Fruit fly (Drosophila melanogaster): Measurements from ENCODE around the gene CG13088.
A peak's percentile ranks its signal among the peaks of the same experiment; 100 is the strongest.

Gene CG13088

DNA sequence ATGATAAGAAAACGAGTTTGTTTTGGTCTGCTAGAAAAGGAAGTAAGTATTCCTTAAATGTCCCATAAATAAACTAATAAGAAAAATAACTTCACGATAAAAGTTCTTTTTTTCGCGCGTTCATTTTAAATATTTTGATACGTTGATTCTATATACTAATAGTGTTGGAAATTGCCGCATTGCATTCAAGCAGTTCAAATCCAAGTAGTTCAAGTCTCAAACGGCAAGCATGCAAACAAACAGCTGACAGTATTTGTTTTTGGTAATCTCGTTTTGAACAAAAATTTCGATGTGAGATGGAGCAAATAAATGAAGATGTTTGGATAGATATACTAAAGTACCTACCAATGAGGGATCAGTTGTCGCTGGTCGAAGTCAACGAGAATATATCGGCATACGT, at the start of gene CG13088:
Gene CG13088, plus strand, starts transcription at position 247 of the 400 bp plus-strand sequence.
- TF ChIP-seq CTCF (optimal IDR thresholded peaks at IDR 0.05) = peak in 1 of 2 experiments; percentile 10
- TF ChIP-seq CG8478 (optimal IDR thresholded peaks at IDR 0.05) = no peak

DNA sequence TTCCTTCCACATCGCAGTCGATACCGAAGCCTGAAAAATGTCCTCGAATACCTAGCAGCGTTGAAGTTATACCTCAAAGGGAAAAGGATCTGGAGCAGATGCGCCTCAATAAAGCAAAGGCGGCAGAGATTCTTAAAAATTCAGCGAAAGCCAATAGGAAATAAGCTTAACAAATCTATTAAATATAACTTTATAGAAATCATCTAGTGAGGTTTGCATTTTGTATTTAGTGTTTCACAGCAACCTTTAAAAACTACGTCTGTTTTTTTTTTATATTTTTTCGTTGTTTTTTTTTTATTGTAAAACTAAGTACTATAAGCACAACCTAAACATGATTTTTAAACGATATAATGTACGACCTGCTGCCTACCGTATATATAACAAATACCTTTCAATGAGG, 46.6 kb upstream of the CG13088 start, which contains the start of gene CG31897:
Gene CG31897, plus strand, starts transcription at position 301 of the 400 bp plus-strand sequence.
- TF ChIP-seq CTCF (optimal IDR thresholded peaks at IDR 0.05) (no peak), CG8478 (optimal IDR thresholded peaks at IDR 0.05) (no peak)

DNA sequence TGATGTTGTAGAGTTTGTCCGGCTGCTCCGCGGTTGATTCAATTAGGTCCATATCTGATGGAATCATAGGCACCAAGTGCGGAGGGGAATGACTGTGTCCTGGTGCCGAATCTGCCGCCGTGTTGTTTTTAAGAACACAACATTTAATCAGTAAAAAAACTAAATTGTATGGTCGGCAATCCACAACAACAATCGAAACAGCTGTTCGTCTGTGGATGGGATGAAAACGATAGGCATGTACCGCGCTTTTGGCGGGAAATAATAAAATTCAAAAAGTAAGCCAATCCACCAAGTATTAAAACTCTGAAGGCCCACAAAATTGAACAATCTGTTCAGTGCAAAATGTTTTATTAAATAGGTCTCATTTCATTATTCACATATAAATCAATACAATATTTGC, 39.4 kb upstream of the CG13088 start, which contains the start of gene Aasdh:
Gene Aasdh, minus strand, starts transcription at position 219 of the 400 bp plus-strand sequence.
- TF ChIP-seq CTCF (optimal IDR thresholded peaks at IDR 0.05) (no peak), CG8478 (optimal IDR thresholded peaks at IDR 0.05) (no peak)

dm6 chr2L:8451497-8451896, 37.3 kb upstream of the CG13088 start:
- TF ChIP-seq CTCF (optimal IDR thresholded peaks at IDR 0.05) (no peak), CG8478 (optimal IDR thresholded peaks at IDR 0.05) (no peak)

DNA sequence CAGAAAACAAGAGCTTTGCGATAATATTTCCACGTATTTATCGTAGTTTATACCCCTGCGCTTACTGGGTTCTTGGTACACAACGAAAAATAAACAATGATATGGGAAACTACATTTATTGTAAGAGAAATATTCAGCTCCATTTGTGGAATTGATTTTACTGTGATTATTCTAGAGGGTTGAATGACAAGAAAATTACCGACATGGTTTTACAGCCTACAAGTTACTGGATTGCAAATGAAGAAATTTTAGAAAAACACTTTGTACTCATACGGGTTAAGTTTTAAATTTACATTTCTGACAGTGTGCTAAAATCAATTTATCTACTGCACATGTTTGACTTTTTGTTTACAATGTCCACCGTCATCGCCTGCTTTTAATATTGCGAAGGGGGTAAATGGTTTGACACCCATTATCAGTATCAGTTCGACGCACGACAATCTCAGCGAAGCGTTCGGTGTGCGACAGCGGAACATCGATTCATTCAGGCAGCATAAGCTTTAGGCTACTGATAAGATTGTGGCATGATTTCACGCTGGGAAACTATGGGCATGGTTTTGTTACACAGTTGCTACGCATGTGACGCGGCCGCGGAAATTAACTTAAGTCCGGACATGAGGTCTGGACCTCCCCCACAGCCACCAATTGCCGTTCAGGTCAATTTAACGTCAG, 26.9 kb upstream of the CG13088 start:
- TF ChIP-seq CG8478 (optimal IDR thresholded peaks at IDR 0.05) = no peak
- TF ChIP-seq CTCF (optimal IDR thresholded peaks at IDR 0.05) = no peak

DNA sequence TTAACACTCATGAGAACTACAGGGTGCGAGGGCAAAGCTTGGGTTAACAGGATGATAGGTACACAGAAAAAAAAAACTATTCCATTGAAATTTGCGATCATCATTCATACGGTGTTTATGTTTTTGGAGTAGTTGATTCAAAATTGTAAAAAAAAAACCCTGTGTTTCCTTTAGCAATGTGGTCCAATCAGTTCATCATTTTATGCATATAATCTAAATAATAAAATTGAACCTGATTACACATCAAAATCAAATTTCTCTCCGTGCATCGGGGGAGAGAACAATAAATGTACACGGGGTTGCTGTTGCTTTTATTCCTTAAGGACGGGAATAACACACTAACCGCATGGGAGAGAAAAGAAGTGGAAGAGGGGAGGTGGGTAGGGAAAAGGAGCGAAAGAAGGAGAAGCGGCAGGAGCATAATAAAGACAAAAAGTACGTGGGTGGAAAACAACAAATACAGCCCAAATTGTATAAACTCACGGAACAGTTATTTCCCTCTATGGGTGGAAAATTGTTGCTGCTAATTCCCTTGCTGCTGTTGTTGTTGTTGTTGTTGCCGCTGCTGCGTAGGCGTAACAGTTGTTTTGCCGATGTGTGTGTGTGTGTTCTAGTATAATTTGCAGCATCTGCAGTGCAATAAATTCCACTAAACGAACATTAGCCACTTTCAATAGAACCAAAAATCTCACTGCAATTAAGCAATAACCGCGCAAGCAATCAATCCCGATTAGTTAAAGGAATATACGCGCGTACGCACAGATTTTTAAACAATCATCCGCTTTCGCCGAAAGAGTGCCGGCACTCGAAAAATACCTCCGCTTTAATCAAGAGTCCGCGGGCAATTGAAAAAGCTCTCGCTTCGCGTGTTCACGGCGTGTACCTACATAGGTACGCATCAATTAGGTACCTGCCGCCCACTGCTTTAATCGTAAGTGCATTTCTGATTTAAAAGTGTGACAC, 25.4 kb upstream of the CG13088 start, which contains the start of gene Agpat2:
Gene Agpat2, minus strand, starts transcription at position 851 of the 963 bp plus-strand sequence.
- no peak for TF ChIP-seq CG8478 (optimal IDR thresholded peaks at IDR 0.05)
- no peak for TF ChIP-seq CTCF (optimal IDR thresholded peaks at IDR 0.05)

DNA sequence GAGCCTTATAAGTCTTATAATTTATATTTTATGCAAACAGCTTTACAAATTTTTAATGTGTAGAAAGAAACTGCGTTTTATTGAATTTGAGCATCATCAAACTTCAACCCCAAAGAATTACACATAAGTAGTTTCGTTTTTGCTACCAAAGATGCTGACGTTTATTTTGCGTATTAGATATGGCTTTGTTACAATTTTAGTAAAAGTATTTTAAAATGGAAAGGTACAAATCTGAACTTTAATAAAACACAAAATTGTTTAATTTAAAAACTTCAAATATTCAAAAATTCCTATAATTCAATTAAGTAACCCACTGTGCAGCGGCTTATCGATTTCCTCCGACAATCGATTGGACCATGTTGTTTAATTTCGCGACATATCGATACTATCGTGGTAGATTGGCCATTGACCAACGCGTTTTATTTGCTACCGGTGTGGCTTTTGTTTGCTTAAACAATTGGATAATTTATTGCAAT, 24.6 kb upstream of the CG13088 start, which contains the start of gene prg:
Gene prg, plus strand, starts transcription at position 382 of the 476 bp plus-strand sequence.
- TF ChIP-seq CG8478 (optimal IDR thresholded peaks at IDR 0.05) (no peak), CTCF (optimal IDR thresholded peaks at IDR 0.05) (no peak)

DNA sequence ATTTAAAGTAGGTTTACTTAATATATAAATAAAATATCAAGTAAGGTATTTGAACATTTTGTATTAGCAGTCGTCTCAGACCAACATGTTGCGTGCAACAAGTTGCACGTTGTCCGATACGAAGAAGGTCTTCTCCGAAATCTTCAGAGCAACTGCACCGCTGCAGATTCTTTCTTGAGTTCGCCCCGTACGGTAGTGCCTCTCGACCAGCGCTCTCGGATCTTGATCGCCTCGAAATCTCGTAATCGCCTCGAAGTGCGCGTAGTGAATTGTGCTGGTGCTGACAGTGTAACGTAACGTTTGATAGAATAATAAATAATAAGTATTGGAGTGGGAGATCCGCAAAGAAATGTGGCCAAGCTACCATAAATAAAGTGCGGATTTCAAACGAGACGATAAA, 22.1 kb upstream of the CG13088 start, which contains the start of gene dachs:
Gene dachs, plus strand, starts transcription at position 175 of the 400 bp plus-strand sequence.
- TF ChIP-seq CTCF (optimal IDR thresholded peaks at IDR 0.05) (no peak), CG8478 (optimal IDR thresholded peaks at IDR 0.05) (no peak)

DNA sequence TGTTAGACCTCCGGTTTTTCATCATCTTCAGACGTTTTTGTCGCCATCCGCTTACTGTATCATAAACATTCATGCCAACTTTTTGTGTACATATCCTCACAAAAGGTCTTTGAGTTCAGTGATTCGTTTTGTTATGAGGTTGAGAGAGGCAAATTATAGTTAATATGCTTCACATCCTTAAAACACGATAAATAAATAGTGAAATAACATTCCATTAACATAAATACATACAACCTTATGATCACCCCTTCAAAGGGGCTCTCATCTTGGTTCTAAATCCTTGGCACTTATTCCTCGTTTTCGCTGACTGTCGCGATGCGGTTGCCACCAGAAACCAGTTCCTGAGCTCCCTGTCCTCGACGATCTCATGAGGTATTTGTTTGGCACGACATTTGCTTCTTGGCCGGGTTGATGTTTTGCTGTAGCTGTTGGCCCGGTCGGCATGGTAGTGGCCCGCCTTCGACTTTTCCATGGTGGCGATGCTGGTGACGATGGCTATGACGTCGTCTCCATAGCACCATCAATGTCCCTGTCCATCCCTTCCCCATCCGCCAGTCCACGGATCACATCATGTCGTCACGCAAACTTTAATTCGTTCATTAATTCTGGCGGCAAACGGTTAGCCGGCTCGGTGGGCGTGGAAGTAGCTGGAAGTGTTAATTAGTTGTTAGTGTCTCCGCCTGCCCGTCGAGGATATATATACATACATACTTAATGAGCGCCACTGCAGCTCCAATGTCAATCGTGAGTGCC, 19.7 kb upstream of the CG13088 start:
- no peak for TF ChIP-seq CG8478 (optimal IDR thresholded peaks at IDR 0.05)
- TF ChIP-seq CTCF (optimal IDR thresholded peaks at IDR 0.05) = no peak

DNA sequence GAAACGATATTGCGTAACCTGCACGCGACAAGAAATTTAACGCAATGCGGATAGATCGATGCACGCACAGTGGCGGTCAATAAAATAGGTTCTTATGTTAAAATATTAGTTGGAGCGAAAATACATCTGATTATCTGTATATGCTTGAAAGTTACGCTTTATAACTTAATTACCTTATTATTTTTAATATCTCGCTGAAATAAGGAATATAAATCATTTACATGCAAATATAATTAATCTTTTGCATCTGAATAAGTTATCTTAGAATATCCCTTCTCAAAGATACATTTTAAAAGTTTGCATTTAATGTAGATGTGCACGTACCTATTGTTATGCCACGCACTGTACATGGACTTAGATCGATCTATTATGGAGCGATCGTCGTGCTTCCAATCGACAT, 17.1 kb upstream of the CG13088 start:
- TF ChIP-seq CG8478 (optimal IDR thresholded peaks at IDR 0.05) (no peak), CTCF (optimal IDR thresholded peaks at IDR 0.05) (no peak)

DNA sequence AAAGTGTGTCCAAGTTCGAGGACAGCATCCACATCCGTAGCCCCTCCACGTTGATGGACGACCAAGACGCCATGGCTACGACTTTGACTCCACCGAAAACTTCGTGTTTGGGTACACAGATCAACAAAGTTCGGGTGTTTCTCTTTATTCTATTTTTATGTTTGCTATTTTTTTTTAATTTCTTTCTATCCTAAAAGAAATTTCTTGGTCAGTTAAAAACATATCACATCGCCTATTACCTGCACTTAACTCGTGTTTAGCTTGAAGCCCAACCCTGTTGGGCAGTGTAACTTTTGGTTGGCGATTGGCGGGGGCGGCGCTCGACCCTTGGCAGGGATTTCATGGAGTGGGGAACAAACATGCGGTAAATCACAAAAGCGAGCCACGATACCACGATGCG, 15.3 kb upstream of the CG13088 start:
- no peak for TF ChIP-seq CTCF (optimal IDR thresholded peaks at IDR 0.05)
- no peak for TF ChIP-seq CG8478 (optimal IDR thresholded peaks at IDR 0.05)

DNA sequence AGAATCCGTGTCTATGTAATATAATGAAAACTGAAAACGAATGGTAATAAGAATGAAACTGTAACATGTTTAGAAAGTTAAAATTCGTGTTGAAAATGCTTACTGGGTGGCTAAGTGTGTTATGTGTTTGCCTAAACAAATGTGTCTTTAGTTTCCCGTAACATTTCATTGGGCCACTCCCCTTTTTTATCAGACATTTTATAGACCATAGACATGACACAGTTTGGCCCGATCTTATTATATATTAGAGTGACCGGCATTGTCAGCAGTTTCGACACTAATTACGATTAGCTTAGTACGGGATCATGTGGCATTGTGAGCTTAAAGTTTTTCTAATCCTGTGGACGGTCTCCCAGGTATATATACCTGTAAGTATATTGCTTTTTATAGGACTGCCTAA, 11.7 kb upstream of the CG13088 start, which contains the start of gene CheA29a:
Gene CheA29a, plus strand, starts transcription at position 301 of the 400 bp plus-strand sequence.
- TF ChIP-seq CG8478 (optimal IDR thresholded peaks at IDR 0.05) = no peak
- TF ChIP-seq CTCF (optimal IDR thresholded peaks at IDR 0.05) = no peak

- TF ChIP-seq CG8478 (optimal IDR thresholded peaks at IDR 0.05) (no peak), CTCF (optimal IDR thresholded peaks at IDR 0.05) (peak in 1 of 2 experiments; percentile 64)
Observed at dm6 chr2L:8477971-8478370, 10.8 kb upstream of the CG13088 start.

- no peak for TF ChIP-seq CTCF (optimal IDR thresholded peaks at IDR 0.05)
- no peak for TF ChIP-seq CG8478 (optimal IDR thresholded peaks at IDR 0.05)
Observed at dm6 chr2L:8478379-8478778, 10.4 kb upstream of the CG13088 start.
